Fruit fly (Drosophila melanogaster): Measurements from ENCODE around the gene Ser6.

The Ser6 gene

DNA sequence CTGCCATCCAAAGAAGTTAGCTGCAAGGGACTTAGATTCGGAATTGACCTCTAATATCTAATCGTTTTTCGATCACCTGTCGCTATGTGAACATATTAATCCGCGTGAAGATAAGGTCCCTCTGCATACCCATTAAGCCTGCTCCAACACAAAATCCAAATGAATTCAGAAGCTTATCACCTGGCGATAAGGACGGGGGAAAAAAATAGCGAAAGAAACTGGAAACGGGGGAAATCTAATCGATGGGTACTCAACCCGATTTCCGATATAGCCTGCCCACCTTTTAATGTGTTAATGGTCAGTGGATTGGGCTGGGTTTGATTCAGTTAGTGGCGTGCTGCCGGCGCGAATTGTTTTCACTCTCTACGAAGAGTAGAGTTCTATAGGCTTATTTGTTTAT, 28.8 kb downstream of the Ser6 start, which contains the start of gene Npc1b:
TSS of gene Npc1b (plus strand) at position 340 of the 400 bp plus-strand sequence.
- TF ChIP-seq Ets98B (GFP tag; IDR thresholded peaks at IDR 0.05) (no peak), CG34367 (tag; optimal IDR thresholded peaks at IDR 0.05) (no peak), CG12605 (GFP tag; IDR thresholded peaks at IDR 0.05) (no peak), CG32121 (GFP tag; IDR thresholded peaks at IDR 0.05) (no peak), Snoo (tag; optimal IDR thresholded peaks at IDR 0.05) (no peak), rn (GFP tag; IDR thresholded peaks at IDR 0.05) (no peak), CG15710 (tag; optimal IDR thresholded peaks at IDR 0.05) (no peak), Pif1A (GFP tag; optimal IDR thresholded peaks at IDR 0.05) (no peak)

DNA sequence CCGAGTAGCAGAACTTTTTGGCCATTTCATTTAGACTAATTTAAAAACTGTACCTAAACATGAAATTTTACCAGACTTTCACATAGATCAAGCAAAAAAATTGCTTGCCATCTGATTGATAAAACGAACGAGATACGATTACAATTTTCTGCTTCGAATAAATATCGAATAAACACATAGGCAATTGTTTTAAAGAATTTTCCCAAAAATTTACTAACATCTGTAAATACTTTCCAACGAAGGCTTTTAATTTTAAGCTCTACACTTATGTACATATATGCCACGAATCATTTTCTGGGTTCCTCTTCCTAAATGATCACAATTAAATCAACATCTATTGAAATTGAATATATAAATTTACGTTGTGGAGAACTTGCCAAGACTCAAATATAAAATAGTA, 29.8 kb downstream of the Ser6 start, which contains the start of gene CG11227:
TSS of gene CG11227 (minus strand) at position 101 of the 400 bp plus-strand sequence.
- TF ChIP-seq EcR (GFP tag; optimal IDR thresholded peaks at IDR 0.05): no peak
- no peak for TF ChIP-seq CG10348 (GFP tag; IDR thresholded peaks at IDR 0.05)
- TF ChIP-seq CG12605 (GFP tag; IDR thresholded peaks at IDR 0.05): no peak
- no peak for TF ChIP-seq fd96Ca (GFP tag; IDR thresholded peaks at IDR 0.05)

DNA sequence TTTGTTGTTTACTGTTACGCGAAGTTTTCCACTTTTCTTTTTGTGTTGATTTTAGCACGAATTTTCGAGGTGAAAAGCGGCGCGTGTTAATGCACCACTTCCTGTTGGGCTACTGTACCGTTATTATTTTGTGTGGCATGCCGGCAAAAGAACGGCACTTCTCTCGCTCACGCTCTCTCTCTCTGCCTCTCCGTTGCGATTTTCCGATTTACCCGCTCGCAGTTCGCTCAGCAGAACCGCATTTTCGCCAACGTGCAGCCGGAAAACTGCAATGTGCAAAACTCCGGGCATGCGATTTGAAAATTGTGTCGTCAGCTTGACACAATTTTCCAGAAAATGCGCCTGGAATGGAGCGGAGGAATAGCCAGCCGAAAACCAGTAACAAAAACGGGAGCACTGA, 36.4 kb downstream of the Ser6 start, which contains the start of gene shakB:
TSS of gene shakB (minus strand) at position 101 of the 400 bp plus-strand sequence.
- TF ChIP-seq fd96Ca (GFP tag; IDR thresholded peaks at IDR 0.05) (no peak), Pif1B (GFP tag; optimal IDR thresholded peaks at IDR 0.05) (no peak), CG15710 (tag; optimal IDR thresholded peaks at IDR 0.05) (no peak)

DNA sequence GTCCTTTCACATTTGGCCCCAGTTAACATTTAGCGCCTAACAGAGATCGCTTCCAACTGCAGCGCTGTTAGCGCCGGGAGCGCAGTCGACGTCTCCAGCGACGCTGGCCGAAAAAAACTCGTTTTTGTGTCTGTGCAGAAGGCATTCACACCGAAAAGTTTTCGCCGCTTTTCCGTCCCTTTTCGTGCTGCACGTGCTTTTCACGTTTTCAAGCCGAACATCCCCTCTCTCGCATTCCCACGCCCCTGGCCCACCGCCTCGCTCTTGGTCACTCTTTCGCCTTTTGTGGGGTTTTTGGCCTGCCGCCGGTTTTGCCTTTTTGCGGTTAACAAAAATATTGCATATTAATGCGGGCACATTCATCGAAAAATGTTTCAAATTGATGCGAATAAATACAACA, 37.4 kb downstream of the Ser6 start:
- TF ChIP-seq CG8159 (tag; optimal IDR thresholded peaks at IDR 0.05) (no peak), CG14655 (GFP tag; optimal IDR thresholded peaks at IDR 0.05) (no peak), CG4496 (GFP tag; IDR thresholded peaks at IDR 0.05) (no peak), CG34367 (tag; optimal IDR thresholded peaks at IDR 0.05) (no peak), Pif1B (GFP tag; optimal IDR thresholded peaks at IDR 0.05) (no peak), fd96Ca (GFP tag; IDR thresholded peaks at IDR 0.05) (no peak), Pif1A (GFP tag; optimal IDR thresholded peaks at IDR 0.05) (no peak), rn (GFP tag; IDR thresholded peaks at IDR 0.05) (no peak), Snoo (tag; optimal IDR thresholded peaks at IDR 0.05) (no peak)

DNA sequence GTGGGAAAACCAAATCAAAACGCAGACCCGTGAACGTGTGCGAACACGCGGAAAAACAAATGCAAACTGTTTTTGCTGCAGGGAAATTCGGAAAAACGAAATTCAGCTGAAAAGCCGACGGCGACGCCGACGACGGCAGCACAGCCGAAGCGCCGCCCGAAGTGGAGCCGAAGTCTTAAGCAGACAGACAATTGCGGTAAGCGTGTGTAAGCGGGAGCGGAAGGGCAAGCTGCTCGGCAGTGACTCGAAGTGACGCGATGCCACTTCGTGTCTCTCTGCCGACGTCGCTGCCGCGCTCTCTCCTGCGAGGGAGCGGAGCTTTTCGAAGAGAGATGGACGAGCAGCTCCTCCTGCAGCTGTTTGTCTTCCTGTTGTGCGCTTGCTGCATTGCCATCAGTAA, 38.4 kb downstream of the Ser6 start:
- TF ChIP-seq CG4496 (GFP tag; IDR thresholded peaks at IDR 0.05) (0 out of 3 replicates have a peak, but pooled peaks have one; percentile 38), CG8301 (tag; optimal IDR thresholded peaks at IDR 0.05) (no peak)

DNA sequence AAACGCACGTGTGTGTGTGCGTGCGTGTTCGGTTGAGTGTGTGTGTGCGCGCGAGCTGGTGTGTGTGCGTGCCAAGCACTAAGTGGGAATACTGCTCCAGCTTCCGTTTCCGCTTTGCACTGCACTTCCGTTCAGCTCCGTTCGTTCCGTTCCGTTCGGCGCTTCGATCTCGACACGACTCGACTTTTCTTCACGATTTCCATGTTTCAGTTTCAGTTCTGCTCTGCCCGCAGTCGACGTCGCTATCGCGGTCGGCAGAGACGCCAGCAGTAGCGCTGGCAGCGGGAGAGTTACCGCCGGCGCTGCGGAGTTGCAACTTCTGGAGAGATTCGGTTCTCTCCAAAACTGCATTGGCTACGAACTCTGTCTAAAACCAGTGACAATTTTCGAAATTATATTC, 39.5 kb downstream of the Ser6 start:
- TF ChIP-seq CG13204 (GFP tag; optimal IDR thresholded peaks at IDR 0.05) (no peak), CG14655 (GFP tag; optimal IDR thresholded peaks at IDR 0.05) (no peak), CG12605 (GFP tag; IDR thresholded peaks at IDR 0.05) (no peak)

DNA sequence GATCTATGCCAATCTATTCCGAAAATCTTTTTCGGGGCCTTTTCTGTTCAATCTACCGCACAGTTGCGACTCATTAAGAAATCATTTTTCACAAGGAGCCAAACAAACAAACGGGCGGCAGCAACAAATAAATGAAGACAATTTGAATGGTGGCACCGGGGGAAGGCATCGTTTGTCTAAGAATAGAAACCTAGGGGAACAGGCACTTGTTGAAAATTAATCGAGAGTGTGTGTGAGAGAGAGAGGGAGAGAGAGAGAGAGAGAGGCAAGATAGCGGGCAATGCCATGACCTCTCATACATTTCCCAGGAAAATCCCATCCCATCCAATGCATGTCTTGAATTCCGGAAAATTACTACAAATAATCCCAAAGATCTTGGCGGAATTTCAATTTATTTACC, 46.9 kb downstream of the Ser6 start:
- no peak for TF ChIP-seq CG32121 (GFP tag; IDR thresholded peaks at IDR 0.05)
- no peak for TF ChIP-seq CG17806 (tag; optimal IDR thresholded peaks at IDR 0.05)
- TF ChIP-seq fd96Ca (GFP tag; IDR thresholded peaks at IDR 0.05): no peak
- TF ChIP-seq CG8159 (tag; optimal IDR thresholded peaks at IDR 0.05): no peak
- no peak for TF ChIP-seq CG10348 (GFP tag; IDR thresholded peaks at IDR 0.05)
- TF ChIP-seq CG15710 (tag; optimal IDR thresholded peaks at IDR 0.05): no peak
- TF ChIP-seq CG8301 (tag; optimal IDR thresholded peaks at IDR 0.05): no peak
- TF ChIP-seq Ets98B (GFP tag; IDR thresholded peaks at IDR 0.05): no peak
- TF ChIP-seq CG12605 (GFP tag; IDR thresholded peaks at IDR 0.05): no peak
- TF ChIP-seq gl (tag; optimal IDR thresholded peaks at IDR 0.05): no peak
- TF ChIP-seq CG34367 (tag; optimal IDR thresholded peaks at IDR 0.05): no peak
- no peak for TF ChIP-seq rn (GFP tag; IDR thresholded peaks at IDR 0.05)
- TF ChIP-seq D1 (tag; optimal IDR thresholded peaks at IDR 0.05): no peak
- TF ChIP-seq Pif1A (GFP tag; optimal IDR thresholded peaks at IDR 0.05): no peak
- TF ChIP-seq CG4496 (GFP tag; IDR thresholded peaks at IDR 0.05): no peak
- no peak for TF ChIP-seq CG13204 (GFP tag; optimal IDR thresholded peaks at IDR 0.05)
- TF ChIP-seq Snoo (tag; optimal IDR thresholded peaks at IDR 0.05): no peak
- TF ChIP-seq Pif1B (GFP tag; optimal IDR thresholded peaks at IDR 0.05): no peak

All from whole organism, pupa.